Worm (Caenorhabditis elegans) whole organism, L4/young adult: ENCODE measurements around the gene nep-3.

ENCODE experiments used
- dao-5 ChIP-seq: sonication (generic microtip); optimal IDR thresholded peaks from 2 replicates; lab custom pipeline; 2016; ENCODE audit warnings: missing genotype, missing genetic modification characterization, moderate library complexity, missing compliant biosample characterization
- him-1 ChIP-seq: sonication (generic microtip); optimal IDR thresholded peaks from 2 replicates; lab custom pipeline; 2016; ENCODE audit warnings: missing genotype, missing genetic modification reagents, missing genetic modification characterization, missing compliant biosample characterization

ce11 chrII:3901108-3901507 is 24.1 kb upstream of the nep-3 start, which contains the start of gene F53C3.4:
- TF ChIP-seq dao-5 (tag; lab: Kevin White, UChicago): no peak
- no peak for TF ChIP-seq him-1 (tag; lab: Kevin White, UChicago)
